Fruit fly (Drosophila melanogaster): Measurements from ENCODE around the gene PolrMT.

The PolrMT gene

dm6 chr2L:1075753-1076152 lies 32.4 kb downstream of the PolrMT start (continued):
- TF ChIP-seq CG7745 (tag; optimal IDR thresholded peaks at IDR 0.05) = peak; percentile 23
- peak; percentile 95 for TF ChIP-seq Mes4 (GFP tag; optimal IDR thresholded peaks at IDR 0.05)
- TF ChIP-seq Vsx1 (GFP tag; optimal IDR thresholded peaks at IDR 0.05) = peak; percentile 74
- TF ChIP-seq sr (GFP tag; IDR thresholded peaks at IDR 0.05) = peak; percentile 78; the same call in 2 of the 3 replicates
- TF ChIP-seq dimm (GFP tag; IDR thresholded peaks at IDR 0.05) = peak; percentile 90
- peak; percentile 92 for TF ChIP-seq CG10366 (GFP tag; IDR thresholded peaks at IDR 0.05)
- peak; percentile 58 for TF ChIP-seq Dek (tag; optimal IDR thresholded peaks at IDR 0.05)
- TF ChIP-seq ind (GFP tag; optimal IDR thresholded peaks at IDR 0.05) = peak; percentile 94
- peak in 1 of 3 experiments; percentile 93 for TF ChIP-seq Stat92E (GFP tag; optimal IDR thresholded peaks at IDR 0.05)
- TF ChIP-seq ssp (GFP tag; IDR thresholded peaks at IDR 0.05) = peak; percentile 86
- TF ChIP-seq Kr (GFP tag; optimal IDR thresholded peaks at IDR 0.05) = peak; percentile 79
- TF ChIP-seq Jarid2 (GFP tag; optimal IDR thresholded peaks at IDR 0.05) = peak; percentile 57
- no peak for TF ChIP-seq CG13894 (tag; optimal IDR thresholded peaks at IDR 0.05)
- TF ChIP-seq phol (tag; optimal IDR thresholded peaks at IDR 0.05) = peak; percentile 92
- peak; percentile 51 for TF ChIP-seq cg (GFP tag; optimal IDR thresholded peaks at IDR 0.05)
- TF ChIP-seq Adf1 (GFP tag; IDR thresholded peaks at IDR 0.05) = peak; percentile 34; the same call in 1 of the 2 replicates
- TF ChIP-seq Neu2 (GFP tag; optimal IDR thresholded peaks at IDR 0.05; ENCODE audit: borderline replicate concordance) = peak; percentile 75
- peak; percentile 89 for TF ChIP-seq CG10462 (GFP tag; optimal IDR thresholded peaks at IDR 0.05)
- peak; percentile 90 for TF ChIP-seq org-1 (GFP tag; optimal IDR thresholded peaks at IDR 0.05)
- peak; percentile 87 for TF ChIP-seq CG13424 (tag; optimal IDR thresholded peaks at IDR 0.05)
- TF ChIP-seq CG11093 (GFP tag; IDR thresholded peaks at IDR 0.05) = peak; percentile 93
- no peak for TF ChIP-seq CG2129 (GFP tag; IDR thresholded peaks at IDR 0.05; ENCODE audit: partially characterized antibody)
- TF ChIP-seq inv (GFP tag; IDR thresholded peaks at IDR 0.05; ENCODE audit: partially characterized antibody) = no peak
- peak; percentile 93 for TF ChIP-seq shn (GFP tag; optimal IDR thresholded peaks at IDR 0.05)
- TF ChIP-seq CG1233 (GFP tag; optimal IDR thresholded peaks at IDR 0.05) = peak; percentile 81
- no peak for TF ChIP-seq ash1 (GFP tag; optimal IDR thresholded peaks at IDR 0.05)
- peak; percentile 93 for TF ChIP-seq dmrt99B (tag; optimal IDR thresholded peaks at IDR 0.05)
- TF ChIP-seq tgo (GFP tag; IDR thresholded peaks at IDR 0.05) = peak; percentile 92
- peak; percentile 74 for TF ChIP-seq fu2 (GFP tag; optimal IDR thresholded peaks at IDR 0.05)
- peak; percentile 56 for TF ChIP-seq CG31365 (tag; optimal IDR thresholded peaks at IDR 0.05)
- TF ChIP-seq CG12659 (GFP tag; optimal IDR thresholded peaks at IDR 0.05) = peak; percentile 82
- peak; percentile 76; the same call in 1 of the 3 replicates for TF ChIP-seq CG6175 (GFP tag; IDR thresholded peaks at IDR 0.05)
- TF ChIP-seq CTCF (GFP tag; optimal IDR thresholded peaks at IDR 0.05) = peak; percentile 42
- peak; percentile 85 for TF ChIP-seq CG1792 (GFP tag; optimal IDR thresholded peaks at IDR 0.05)
- peak; percentile 93 for TF ChIP-seq lmd (GFP tag; IDR thresholded peaks at IDR 0.05)
- peak; percentile 67 for TF ChIP-seq Nf-YB (GFP tag; optimal IDR thresholded peaks at IDR 0.05)
- peak; percentile 87 for TF ChIP-seq CG33557 (GFP tag; optimal IDR thresholded peaks at IDR 0.05)
- TF ChIP-seq CG34422 (GFP tag; IDR thresholded peaks at IDR 0.05) = peak; percentile 96
- TF ChIP-seq ase (GFP tag; IDR thresholded peaks at IDR 0.05) = peak; percentile 96
- peak; percentile 80 for TF ChIP-seq CG17186 (GFP tag; optimal IDR thresholded peaks at IDR 0.05)
- peak; percentile 70 for TF ChIP-seq CG31224 (GFP tag; IDR thresholded peaks at IDR 0.05)
- peak; percentile 85 for TF ChIP-seq mam (GFP tag; optimal IDR thresholded peaks at IDR 0.05)
- peak; percentile 69 for TF ChIP-seq E2f2 (GFP tag; IDR thresholded peaks at IDR 0.05)
- TF ChIP-seq CG12942 (GFP tag; optimal IDR thresholded peaks at IDR 0.05) = peak; percentile 91
- TF ChIP-seq vfl (GFP tag; optimal IDR thresholded peaks at IDR 0.05) = peak; percentile 76
- peak; percentile 41 for TF ChIP-seq schlank (tag; optimal IDR thresholded peaks at IDR 0.05)
- peak; percentile 91 for TF ChIP-seq E2f1 (GFP tag; IDR thresholded peaks at IDR 0.05)
- peak; percentile 81 for TF ChIP-seq CG3847 (GFP tag; IDR thresholded peaks at IDR 0.05)
- TF ChIP-seq Ptx1 (GFP tag; IDR thresholded peaks at IDR 0.05) = peak; percentile 95
- peak; percentile 96 for TF ChIP-seq D19B (GFP tag; optimal IDR thresholded peaks at IDR 0.05)
- peak; percentile 92 for TF ChIP-seq peb (GFP tag; IDR thresholded peaks at IDR 0.05)
